Fruit fly (Drosophila melanogaster): Measurements from ENCODE around the gene Acbp6.

DNA sequence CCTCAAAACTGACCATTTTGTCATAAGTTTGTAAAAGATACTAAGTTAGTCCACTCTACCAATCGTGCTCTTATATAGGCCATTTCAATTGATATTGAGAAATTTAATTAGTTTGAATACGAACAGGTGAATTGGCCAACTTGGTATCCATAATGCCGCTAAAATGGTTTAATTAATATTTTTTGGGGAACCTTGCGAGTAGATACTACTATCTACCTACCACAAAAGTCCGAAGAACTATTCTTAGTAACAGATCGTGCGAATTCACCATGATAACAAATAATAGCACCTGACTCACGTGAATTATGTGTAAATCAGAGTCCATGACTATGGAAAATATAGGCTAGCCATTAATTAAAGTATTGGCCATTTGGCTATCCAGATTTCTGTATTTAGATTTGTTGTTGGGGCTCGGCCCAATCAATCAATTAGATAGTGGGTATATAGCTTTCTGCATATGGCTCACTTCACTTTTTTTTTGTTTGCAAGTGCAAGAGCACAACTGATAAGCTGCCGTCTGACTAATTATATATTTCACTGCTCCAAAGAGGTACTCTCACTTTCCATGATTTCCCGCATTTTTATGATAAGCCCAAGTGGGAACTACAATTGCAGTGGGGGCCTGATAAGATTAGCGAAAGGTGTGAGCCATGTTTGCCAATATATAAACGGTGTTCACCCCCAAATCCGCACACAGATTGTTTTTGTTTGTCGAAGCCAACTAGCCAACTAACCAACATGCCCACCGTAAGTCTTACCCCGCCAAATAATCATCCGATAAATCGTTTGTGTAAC lies at the start of gene Acbp6, which contains the start of gene Acbp4:
- no peak for TF ChIP-seq pan (optimal IDR thresholded peaks at IDR 0.05)
- TF ChIP-seq Dll (optimal IDR thresholded peaks at IDR 0.05): no peak
- TF ChIP-seq psq (optimal IDR thresholded peaks at IDR 0.05): no peak
- no peak for TF ChIP-seq EcR (GFP tag; optimal IDR thresholded peaks at IDR 0.05)
